Worm (Caenorhabditis elegans): ENCODE results near the gene Y57G11C.33.

DNA sequence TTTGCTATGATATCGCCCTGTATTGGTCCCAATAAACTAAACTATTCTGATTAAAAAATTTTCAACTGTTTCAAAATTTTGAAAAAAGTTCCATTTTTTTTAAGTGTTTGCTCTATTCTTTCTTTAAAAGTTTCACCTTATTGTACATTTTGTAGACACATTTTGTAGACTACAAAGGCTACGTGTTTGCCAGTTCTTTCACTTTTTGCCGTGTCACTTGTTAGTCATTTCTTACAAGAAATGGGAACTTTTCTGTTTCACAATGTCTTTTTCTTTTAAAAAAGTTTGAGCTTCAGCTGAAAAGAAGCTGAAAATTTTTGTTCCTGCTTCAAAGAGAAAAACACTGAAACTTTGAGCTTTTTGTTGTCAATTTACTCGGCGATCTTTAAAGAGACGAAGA, 39.8 kb upstream of the Y57G11C.33 start:
- no peak for TF ChIP-seq unc-62 (GFP tag; optimal IDR thresholded peaks at IDR 0.05)
- TF ChIP-seq nhr-12 (tag; optimal IDR thresholded peaks at IDR 0.05), result no peak
- TF ChIP-seq lsy-12 (tag; optimal IDR thresholded peaks at IDR 0.05), result no peak
- TF ChIP-seq nhr-77 (tag; optimal IDR thresholded peaks at IDR 0.05), result no peak
- no peak for TF ChIP-seq skn-1 (tag; optimal IDR thresholded peaks at IDR 0.05)
- no peak for TF ChIP-seq ztf-11 (tag; optimal IDR thresholded peaks at IDR 0.05)
- no peak for TF ChIP-seq nhr-11 (tag; optimal IDR thresholded peaks at IDR 0.05)
- TF ChIP-seq fos-1 (tag; optimal IDR thresholded peaks at IDR 0.05), result no peak
- no peak for TF ChIP-seq ama-1 (optimal IDR thresholded peaks at IDR 0.05)

All from whole organism, L3 larva.